Worm (Caenorhabditis elegans) whole organism, young adult: ENCODE data around the gene cpna-5.

ENCODE experiments used
- F10E7.11 ChIP-seq: sonication (generic microtip); optimal IDR thresholded peaks from 2 replicates; lab custom pipeline; 2017; ENCODE audit warnings: mild to moderate bottlenecking, missing genetic modification characterization, moderate library complexity, missing compliant biosample characterization
- F23B12.7 ChIP-seq: sonication (generic microtip); optimal IDR thresholded peaks from 2 replicates; lab custom pipeline; 2017; ENCODE audit warnings: missing genetic modification characterization, mild to moderate bottlenecking, missing compliant biosample characterization, antibody characterized with exemption, moderate library complexity; ENCODE audit not compliant: insufficient read depth
- K12H6.12 ChIP-seq: fragments of 200-800 bp; sonication (Bioruptor generic); optimal IDR thresholded peaks from 2 replicates; lab custom pipeline; 2018; ENCODE audit warnings: mild to moderate bottlenecking, missing genetic modification characterization, missing compliant biosample characterization
- Y79H2A.3 ChIP-seq: fragments of 200-800 bp; sonication (Bioruptor generic); conservative IDR thresholded peaks from 2 replicates; pipeline ENCODE4 v1.3.6; 2022; ENCODE audit warnings: missing genetic modification reagents, missing genetic modification characterization, missing compliant biosample characterization
- attf-6 ChIP-seq: fragments of 200-800 bp; sonication (Bioruptor generic); IDR thresholded peaks from 2 replicates; pipeline ENCODE4 v1.3.6; 2022; ENCODE audit warnings: missing genetic modification reagents, missing genetic modification characterization, missing compliant biosample characterization
- bed-1 ChIP-seq: fragments of 200-800 bp; sonication (Bioruptor generic); IDR thresholded peaks from 2 replicates; pipeline ENCODE4 v1.3.6; 2022; ENCODE audit warnings: missing genetic modification reagents, missing genetic modification characterization, missing compliant biosample characterization
- cebp-1 ChIP-seq, 2 experiments: fragments of 200-800 bp in 1 of 2; sonication (Bioruptor generic) in 1 of 2; sonication (generic microtip) in 1 of 2; IDR thresholded peaks in 1 of 2; optimal IDR thresholded peaks in 1 of 2; 2 replicates each; pipeline versions ENCODE4 v1.3.6 to Lab custom; 2017 to 2022; ENCODE audit warnings: missing compliant biosample characterization in 2 of 2, missing genetic modification characterization in 2 of 2, mild to moderate bottlenecking in 1 of 2, missing genetic modification reagents in 1 of 2, moderate library complexity in 1 of 2
- cebp-2 ChIP-seq: fragments of 200-800 bp; sonication (Bioruptor generic); IDR thresholded peaks from 2 replicates; pipeline ENCODE4 v1.3.6; 2022; ENCODE audit warnings: missing genetic modification characterization, missing compliant biosample characterization
- ceh-91 ChIP-seq: fragments of 200-800 bp; sonication (Bioruptor generic); IDR thresholded peaks from 2 replicates; pipeline ENCODE4 v1.3.6; 2022; ENCODE audit warnings: missing genetic modification reagents, missing genetic modification characterization, missing compliant biosample characterization
- egl-18 ChIP-seq: fragments of 200-800 bp; sonication (Bioruptor generic); IDR thresholded peaks from 2 replicates; pipeline ENCODE4 v1.3.6; 2022; ENCODE audit warnings: missing genetic modification reagents, missing genetic modification characterization, missing compliant biosample characterization
- ets-4 ChIP-seq: fragments of 200-800 bp; sonication (Bioruptor generic); optimal IDR thresholded peaks from 2 replicates; lab custom pipeline; 2018; ENCODE audit warnings: mild to moderate bottlenecking, missing genetic modification characterization, missing compliant biosample characterization
- gei-17 ChIP-seq: fragments of 200-800 bp; sonication (Bioruptor generic); optimal IDR thresholded peaks from 2 replicates; lab custom pipeline; 2018; ENCODE audit warnings: mild to moderate bottlenecking, missing genetic modification characterization, missing compliant biosample characterization
- hlh-12 ChIP-seq: sonication (generic microtip); optimal IDR thresholded peaks from 2 replicates; lab custom pipeline; 2016; ENCODE audit warnings: missing genetic modification characterization, missing compliant biosample characterization
- hmg-1.2 ChIP-seq: fragments of 200-800 bp; sonication (Bioruptor generic); IDR thresholded peaks from 2 replicates; pipeline ENCODE4 v1.3.6; 2022; ENCODE audit warnings: missing genetic modification reagents, missing genetic modification characterization, missing compliant biosample characterization
- hsf-1 ChIP-seq: fragments of 200-800 bp; sonication (Bioruptor generic); IDR thresholded peaks from 2 replicates; pipeline ENCODE4 v1.3.6; 2022; ENCODE audit warnings: missing genetic modification reagents, missing genetic modification characterization, missing compliant biosample characterization
- let-526 ChIP-seq: fragments of 200-800 bp; sonication (Bioruptor generic); IDR thresholded peaks from 2 replicates; pipeline ENCODE4 v1.3.6; 2022; ENCODE audit warnings: missing genetic modification reagents, missing genetic modification characterization, missing compliant biosample characterization
- lin-35 ChIP-seq, 3 experiments: fragments of 150-350 bp in 2 of 3; sonication (generic microtip) in 1 of 3; optimal IDR thresholded peaks; 2 replicates each; lab custom pipeline; 2014 to 2018; ENCODE audit warnings: missing biosample characterization in 3 of 3, missing genetic modification characterization in 3 of 3, missing genetic modification reagents in 3 of 3
- lin-54 ChIP-seq: fragments of 200-800 bp; sonication (Bioruptor generic); optimal IDR thresholded peaks from 2 replicates; lab custom pipeline; 2018; ENCODE audit warnings: mild to moderate bottlenecking, missing genetic modification characterization, missing compliant biosample characterization
- lsl-1 ChIP-seq: fragments of 200-800 bp; sonication (Bioruptor generic); optimal IDR thresholded peaks from 2 replicates; lab custom pipeline; 2018; ENCODE audit warnings: mild to moderate bottlenecking, missing genetic modification characterization, moderate library complexity, missing compliant biosample characterization
- madf-6 ChIP-seq: fragments of 200-800 bp; sonication (Bioruptor generic); IDR thresholded peaks from 2 replicates; pipeline ENCODE4 v1.3.6; 2022; ENCODE audit warnings: missing genetic modification reagents, missing genetic modification characterization, missing compliant biosample characterization
- mcd-1 ChIP-seq: fragments of 200-800 bp; sonication (Bioruptor generic); IDR thresholded peaks from 2 replicates; pipeline ENCODE4 v1.3.6; 2022; ENCODE audit warnings: missing genetic modification reagents, missing genetic modification characterization, missing compliant biosample characterization
- mes-4 ChIP-seq: sonication (generic microtip); optimal IDR thresholded peaks from 2 replicates; lab custom pipeline; 2016; ENCODE audit warnings: missing genotype, missing genetic modification characterization, missing compliant biosample characterization
- nhr-120 ChIP-seq: fragments of 200-800 bp; sonication (Bioruptor generic); IDR thresholded peaks from 2 replicates; pipeline ENCODE4 v1.3.6; 2022; ENCODE audit warnings: missing genetic modification characterization, missing compliant biosample characterization
- nhr-80 ChIP-seq: sonication (generic microtip); optimal IDR thresholded peaks from 2 replicates; lab custom pipeline; 2016; ENCODE audit warnings: missing genetic modification characterization, missing compliant biosample characterization
- nhr-90 ChIP-seq: sonication (generic microtip); optimal IDR thresholded peaks from 2 replicates; lab custom pipeline; 2016; ENCODE audit warnings: missing genotype, mild to moderate bottlenecking, missing genetic modification characterization, missing compliant biosample characterization
- rec-8 ChIP-seq, 2 experiments: sonication (generic microtip); optimal IDR thresholded peaks; 2 replicates each; lab custom pipeline; 2016; ENCODE audit warnings: mild to moderate bottlenecking in 2 of 2, missing genetic modification characterization in 2 of 2, missing genetic modification reagents in 2 of 2, missing genotype in 2 of 2, missing biosample characterization in 1 of 2, missing compliant biosample characterization in 1 of 2, moderate library complexity in 1 of 2
- sdz-38 ChIP-seq: sonication (generic microtip); optimal IDR thresholded peaks from 2 replicates; lab custom pipeline; 2016; ENCODE audit warnings: missing genotype, missing genetic modification characterization, missing compliant biosample characterization
- sea-2 ChIP-seq: fragments of 200-800 bp; sonication (Bioruptor generic); IDR thresholded peaks from 2 replicates; pipeline ENCODE4 v1.3.6; 2022; ENCODE audit warnings: missing genetic modification characterization, missing compliant biosample characterization
- snpc-3.4 ChIP-seq: sonication (generic microtip); optimal IDR thresholded peaks from 2 replicates; lab custom pipeline; 2017; ENCODE audit warnings: missing genetic modification characterization, mild to moderate bottlenecking, missing compliant biosample characterization, antibody characterized with exemption, moderate library complexity, missing genotype, missing genetic modification reagents
- snpc-4 ChIP-seq, 5 experiments: fragments of 150-350 bp in 1 of 5; sonication (generic microtip) in 4 of 5; optimal IDR thresholded peaks; 2 replicates each; lab custom pipeline; 2014 to 2018; ENCODE audit warnings: missing genetic modification characterization in 5 of 5, missing biosample characterization in 3 of 5, antibody characterized with exemption in 2 of 5, mild to moderate bottlenecking in 2 of 5, missing compliant biosample characterization in 2 of 5, missing genotype in 2 of 5, moderate library complexity in 2 of 5, missing genetic modification reagents in 1 of 5
- tbp1 ChIP-seq: fragments of 200-800 bp; sonication (Bioruptor generic); optimal IDR thresholded peaks from 2 replicates; lab custom pipeline; 2018; ENCODE audit warnings: mild to moderate bottlenecking, missing genetic modification characterization, missing compliant biosample characterization
- tlf-1 ChIP-seq: fragments of 200-800 bp; sonication (Bioruptor generic); optimal IDR thresholded peaks from 2 replicates; lab custom pipeline; 2018; ENCODE audit warnings: mild to moderate bottlenecking, missing genetic modification characterization, missing compliant biosample characterization
- unc-62 ChIP-seq: fragments of 150-350 bp; optimal IDR thresholded peaks from 2 replicates; lab custom pipeline; 2014; ENCODE audit warnings: missing biosample characterization, missing genetic modification reagents, missing genetic modification characterization
- zfh-2 ChIP-seq: fragments of 200-800 bp; sonication (Bioruptor generic); conservative IDR thresholded peaks from 2 replicates; pipeline ENCODE4 v1.3.6; 2022; ENCODE audit warnings: missing genetic modification reagents, missing genetic modification characterization, missing compliant biosample characterization
- zim-3 ChIP-seq: sonication (generic microtip); optimal IDR thresholded peaks from 2 replicates; lab custom pipeline; 2017; ENCODE audit warnings: mild to moderate bottlenecking, missing genetic modification characterization, moderate library complexity, missing compliant biosample characterization
- ztf-18 ChIP-seq: sonication (generic microtip); optimal IDR thresholded peaks from 2 replicates; lab custom pipeline; 2016; ENCODE audit warnings: missing genotype, mild to moderate bottlenecking, missing genetic modification characterization, missing compliant biosample characterization
- ztf-25 ChIP-seq: fragments of 200-800 bp; sonication (Bioruptor generic); IDR thresholded peaks from 2 replicates; pipeline ENCODE4 v1.3.6; 2022; ENCODE audit warnings: missing genetic modification reagents, missing genetic modification characterization, missing compliant biosample characterization
- ztf-6 ChIP-seq: fragments of 200-800 bp; sonication (Bioruptor generic); IDR thresholded peaks from 2 replicates; pipeline ENCODE4 v1.3.6; 2022; ENCODE audit warnings: missing genetic modification reagents, missing genetic modification characterization, missing compliant biosample characterization

The cpna-5 gene

DNA sequence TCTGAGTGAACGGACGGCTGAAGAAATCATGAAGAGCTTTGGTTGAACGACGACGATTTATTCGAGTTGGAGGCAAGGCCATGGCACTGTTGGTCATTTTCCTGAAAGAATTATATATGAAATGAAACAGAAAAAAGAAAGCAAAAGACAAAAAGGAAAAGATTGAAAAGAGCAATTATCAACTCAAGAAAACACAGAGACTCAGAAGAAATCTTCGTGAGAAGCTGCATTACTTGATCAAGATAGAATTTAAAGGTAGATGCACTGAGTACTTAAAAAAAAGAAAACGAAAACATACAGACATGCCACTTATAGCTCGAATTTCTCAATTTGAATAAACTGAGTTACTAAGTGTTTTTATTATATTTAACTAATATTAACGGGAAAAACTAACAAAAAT lies at the start of gene cpna-5:
TSS of gene cpna-5 (minus strand) at position 101 of the 400 bp plus-strand sequence.
- no peak for TF ChIP-seq mcd-1 (GFP tag; lab: Robert Waterston, UW)
- no peak for TF ChIP-seq nhr-90 (tag; lab: Kevin White, UChicago)
- TF ChIP-seq unc-62 (GFP tag; lab: Kevin White, UChicago): no peak
- TF ChIP-seq tbp1 (GFP tag; lab: Kevin White, UChicago): no peak
- TF ChIP-seq ztf-6 (GFP tag; lab: Robert Waterston, UW): no peak
- TF ChIP-seq sdz-38 (tag; lab: Kevin White, UChicago): no peak
- no peak for TF ChIP-seq mes-4
- TF ChIP-seq snpc-3.4 (tag; lab: Kevin White, UChicago): no peak
- no peak for TF ChIP-seq attf-6 (GFP tag; lab: Robert Waterston, UW)

DNA sequence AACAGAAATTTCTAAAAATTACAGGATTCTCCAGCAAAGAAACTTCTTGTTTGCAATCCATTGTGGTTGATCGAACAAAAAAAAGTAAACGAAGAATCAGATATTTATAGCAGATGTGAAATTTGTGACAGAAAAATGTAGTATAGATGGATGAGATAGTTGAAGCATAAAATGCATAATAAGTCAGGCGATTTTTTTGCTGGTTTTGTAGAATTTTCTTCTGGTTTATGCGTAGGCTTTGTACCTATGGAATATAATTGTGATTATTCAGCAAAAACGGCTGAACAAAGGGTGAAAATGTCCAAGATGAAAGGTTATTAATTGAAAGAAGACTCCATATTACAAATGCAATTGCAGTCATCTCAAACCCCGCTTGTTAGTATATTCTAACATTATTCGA lies 47.1 kb upstream of the cpna-5 start, which contains the start of gene srh-39:
TSS of gene srh-39 (minus strand) at position 101 of the 400 bp plus-strand sequence.
- TF ChIP-seq bed-1 (GFP tag; lab: Robert Waterston, UW): no peak
- no peak for TF ChIP-seq ets-4
- no peak for TF ChIP-seq sea-2 (GFP tag; lab: Robert Waterston, UW)
- TF ChIP-seq hlh-12 (tag; lab: Kevin White, UChicago): no peak
- no peak for TF ChIP-seq hmg-1.2
- no peak for TF ChIP-seq nhr-120 (GFP tag; lab: Robert Waterston, UW)
- TF ChIP-seq F23B12.7 (tag; lab: Kevin White, UChicago): no peak
- no peak for TF ChIP-seq madf-6 (GFP tag; lab: Robert Waterston, UW)
- TF ChIP-seq zim-3: no peak
- TF ChIP-seq snpc-4 (GFP tag; optimal IDR thresholded peaks at IDR 0.05; lab: Kevin White, UChicago): no peak
- no peak for TF ChIP-seq snpc-4 (tag; optimal IDR thresholded peaks at IDR 0.05; lab: Kevin White, UChicago)
- no peak for TF ChIP-seq zfh-2 (GFP tag; lab: Robert Waterston, UW)

DNA sequence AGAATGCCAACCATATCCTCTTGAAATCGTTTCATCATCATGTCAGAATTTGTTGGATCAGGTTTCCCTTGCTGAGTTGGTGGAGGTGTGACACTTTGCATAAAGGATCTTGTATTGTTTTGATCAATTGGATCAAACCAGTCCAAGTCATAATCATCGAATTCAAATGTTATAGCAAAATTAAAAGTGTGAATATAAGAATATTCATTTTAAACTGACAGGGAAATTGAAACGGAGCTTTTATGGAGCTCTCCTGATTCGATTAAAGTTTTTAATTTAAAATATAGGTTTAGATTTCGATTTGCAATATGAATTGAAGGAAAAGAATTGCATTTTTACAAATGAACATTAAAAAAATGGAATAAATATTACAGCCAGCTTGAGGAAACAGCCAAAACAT lies 45.2 kb upstream of the cpna-5 start, which contains the start of gene B0228.9:
TSS of gene B0228.9 (minus strand) at position 101 of the 400 bp plus-strand sequence.
- no peak for TF ChIP-seq zim-3
- no peak for TF ChIP-seq let-526 (GFP tag; lab: Robert Waterston, UW)
- no peak for TF ChIP-seq lin-54 (GFP tag; lab: Kevin White, UChicago)
- no peak for TF ChIP-seq ets-4

DNA sequence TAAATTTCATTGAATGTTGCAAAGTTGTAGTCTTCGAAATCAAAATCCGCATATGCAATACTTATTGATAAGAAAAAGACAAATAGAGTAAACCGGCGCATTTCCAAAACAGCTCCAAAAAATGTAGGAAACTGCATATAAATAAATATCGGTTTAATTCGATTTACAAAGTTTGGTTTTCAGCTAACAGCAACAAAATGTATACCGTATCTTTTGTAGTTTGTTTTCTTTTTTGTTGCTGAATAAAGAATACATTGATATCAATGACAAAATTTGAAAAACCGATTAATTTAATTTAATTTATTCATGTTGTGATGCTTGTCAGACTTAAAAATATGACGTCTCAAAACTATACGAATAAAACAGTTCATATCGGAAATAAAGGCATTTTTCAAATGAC lies 43.0 kb upstream of the cpna-5 start, which contains the start of gene B0228.8:
TSS of gene B0228.8 (minus strand) at position 101 of the 400 bp plus-strand sequence.
- TF ChIP-seq ets-4 (no peak), Y79H2A.3 (GFP tag; lab: Robert Waterston, UW) (no peak), nhr-80 (tag; lab: Kevin White, UChicago) (no peak), cebp-2 (no peak), rec-8 (tag; optimal IDR thresholded peaks at IDR 0.05; lab: Kevin White, UChicago) (no peak), ztf-18 (tag; lab: Kevin White, UChicago) (no peak), zim-3 (no peak), lin-35 (GFP tag; optimal IDR thresholded peaks at IDR 0.05; lab: Kevin White, UChicago) (no peak), zfh-2 (GFP tag; lab: Robert Waterston, UW) (no peak), K12H6.12 (tag; lab: Kevin White, UChicago) (no peak), egl-18 (GFP tag; lab: Robert Waterston, UW) (no peak), tlf-1 (GFP tag; lab: Kevin White, UChicago) (no peak), gei-17 (GFP tag; lab: Kevin White, UChicago) (no peak), hsf-1 (no peak), cebp-1 (GFP tag; IDR thresholded peaks at IDR 0.05; lab: Robert Waterston, UW) (no peak), cebp-1 (tag; optimal IDR thresholded peaks at IDR 0.05; lab: Kevin White, UChicago) (no peak), F10E7.11 (no peak), ceh-91 (no peak), lsl-1 (GFP tag; lab: Kevin White, UChicago) (no peak), nhr-120 (GFP tag; lab: Robert Waterston, UW) (no peak), ztf-25 (GFP tag; lab: Robert Waterston, UW) (no peak)
